Worm (Caenorhabditis elegans): ENCODE measurements around the gene T05C7.9.
"Not testable (repeated sequence)": the region's sequence is repeated elsewhere in the genome, so short reads cannot be mapped to it uniquely, and the experiment has no call there.

The T05C7.9 gene

ce11 chrIV:53539-53938 is 25.5 kb upstream of the T05C7.9 start, which contains the start of gene T05C7.4:
Gene T05C7.4 (minus strand): TSS chrIV:53639.
- TF ChIP-seq B0019.2 (GFP tag; conservative IDR thresholded peaks at IDR 0.05) (no peak), tbx-9 (tag; optimal IDR thresholded peaks at IDR 0.05; ENCODE audit: borderline replicate concordance) (no peak), egl-44 (GFP tag; IDR thresholded peaks at IDR 0.05) (no peak), Y53G8AR.9 (GFP tag; conservative IDR thresholded peaks at IDR 0.05) (no peak), ceh-79 (tag; optimal IDR thresholded peaks at IDR 0.05) (no peak), T07F8.4 (tag; optimal IDR thresholded peaks at IDR 0.05) (no peak), sptf-2 (GFP tag; optimal IDR thresholded peaks at IDR 0.05) (no peak), ztf-6 (GFP tag; IDR thresholded peaks at IDR 0.05) (no peak), madf-10 (tag; optimal IDR thresholded peaks at IDR 0.05) (no peak)

ce11 chrIV:58818-59217 is 20.3 kb upstream of the T05C7.9 start, which contains the start of gene T05C7.5:
Gene T05C7.5 (minus strand): TSS chrIV:58918.
- TF ChIP-seq F57A8.1 (GFP tag; optimal IDR thresholded peaks at IDR 0.05) = no peak
- TF ChIP-seq pha-4 (tag; optimal IDR thresholded peaks at IDR 0.05) = no peak
- TF ChIP-seq dpl-1 (GFP tag; optimal IDR thresholded peaks at IDR 0.05) = no peak
- TF ChIP-seq sptf-2 (GFP tag; optimal IDR thresholded peaks at IDR 0.05) = no peak

- TF ChIP-seq ceh-79 (tag; optimal IDR thresholded peaks at IDR 0.05); ceh-40 (GFP tag; IDR thresholded peaks at IDR 0.05); T07F8.4 (tag; optimal IDR thresholded peaks at IDR 0.05): not testable (repeated sequence)
These were observed 17.6 kb upstream of the T05C7.9 start, which contains the start of gene T05C7.7 for ce11 chrIV:61448-61847. Gene T05C7.7 (plus strand): TSS chrIV:61748.

- TF ChIP-seq pbrm-1 (GFP tag; IDR thresholded peaks at IDR 0.05) (no peak), hsf-1 (GFP tag; IDR thresholded peaks at IDR 0.05) (no peak), aptf-2 (GFP tag; conservative IDR thresholded peaks at IDR 0.05) (no peak), attf-6 (GFP tag; IDR thresholded peaks at IDR 0.05) (no peak), F49E8.2 (tag; optimal IDR thresholded peaks at IDR 0.05; ENCODE audit: insufficient read depth) (no peak), tlf-1 (GFP tag; optimal IDR thresholded peaks at IDR 0.05) (no peak), Y95B8A.8 (GFP tag; IDR thresholded peaks at IDR 0.05) (no peak), lin-26 (GFP tag; IDR thresholded peaks at IDR 0.05) (no peak), lag-1 (GFP tag; IDR thresholded peaks at IDR 0.05) (no peak)
These were observed 7.8 kb upstream of the T05C7.9 start for ce11 chrIV:71266-71665.

ce11 chrIV:73175-73574 is 5.9 kb upstream of the T05C7.9 start:
- no peak for TF ChIP-seq somi-1 (GFP tag; optimal IDR thresholded peaks at IDR 0.05)
- TF ChIP-seq unc-130 (GFP tag; optimal IDR thresholded peaks at IDR 0.05) = no peak
- no peak for TF ChIP-seq F22D6.2 (tag; optimal IDR thresholded peaks at IDR 0.05)
- no peak for TF ChIP-seq ztf-18 (tag; optimal IDR thresholded peaks at IDR 0.05)

ce11 chrIV:76070-76469 is 3.0 kb upstream of the T05C7.9 start, which contains the start of gene T05C7.8:
Gene T05C7.8 (plus strand): TSS chrIV:76370.
- TF ChIP-seq Y95B8A.8 (GFP tag; IDR thresholded peaks at IDR 0.05) (no peak), ceh-79 (tag; optimal IDR thresholded peaks at IDR 0.05) (no peak), ztf-3 (GFP tag; optimal IDR thresholded peaks at IDR 0.05) (no peak), nfyb-1 (GFP tag; IDR thresholded peaks at IDR 0.05) (no peak), dpl-1 (GFP tag; optimal IDR thresholded peaks at IDR 0.05) (no peak), lin-54 (GFP tag; optimal IDR thresholded peaks at IDR 0.05) (no peak), nhr-27 (tag; optimal IDR thresholded peaks at IDR 0.05) (no peak), pha-4 (tag; optimal IDR thresholded peaks at IDR 0.05) (no peak), D2030.7 (GFP tag; IDR thresholded peaks at IDR 0.05) (no peak), ztf-18 (tag; optimal IDR thresholded peaks at IDR 0.05) (no peak), aptf-3 (GFP tag; IDR thresholded peaks at IDR 0.05) (no peak), egl-44 (GFP tag; IDR thresholded peaks at IDR 0.05) (no peak), ztf-22 (GFP tag; optimal IDR thresholded peaks at IDR 0.05) (no peak), xnd-1 (tag; optimal IDR thresholded peaks at IDR 0.05) (no peak), repo-1 (tag; optimal IDR thresholded peaks at IDR 0.05) (no peak), sdz-38 (tag; optimal IDR thresholded peaks at IDR 0.05) (no peak), mcd-1 (GFP tag; IDR thresholded peaks at IDR 0.05) (no peak), C17E4.6 (GFP tag; IDR thresholded peaks at IDR 0.05) (no peak)

Measured in whole organism, young adult.